Worm (Caenorhabditis elegans): ENCODE data around the gene T07D4.5.

T07D4.5 gene

ce11 chrII:8884262-8884949 lies at the start of gene T07D4.5, which contains the start of gene ddx-19:
Gene T07D4.5 (minus strand): TSS chrII:8884332.
Gene ddx-19 (plus strand): TSS chrII:8884899.
- peak; percentile 62 for TF ChIP-seq dpl-1 (GFP tag; optimal IDR thresholded peaks at IDR 0.05)
- peak; percentile 75 for TF ChIP-seq mes-2 (tag; optimal IDR thresholded peaks at IDR 0.05; ENCODE audit: poor library complexity, severe bottlenecking)
- no peak for TF ChIP-seq hmg-1.1 (GFP tag; IDR thresholded peaks at IDR 0.05)
- no peak for TF ChIP-seq madf-9 (GFP tag; conservative IDR thresholded peaks at IDR 0.05)
- TF ChIP-seq unc-39 (tag; optimal IDR thresholded peaks at IDR 0.05): no peak
- no peak for TF ChIP-seq gei-8 (GFP tag; optimal IDR thresholded peaks at IDR 0.05)
- no peak for TF ChIP-seq daf-16 (GFP tag; optimal IDR thresholded peaks at IDR 0.05)
- TF ChIP-seq daf-16 (tag; optimal IDR thresholded peaks at IDR 0.05): peak; percentile 41
- TF ChIP-seq duxl-1 (tag; optimal IDR thresholded peaks at IDR 0.05; ENCODE audit: poor library complexity): no peak
- no peak for TF ChIP-seq F49E8.2 (tag; optimal IDR thresholded peaks at IDR 0.05; ENCODE audit: borderline replicate concordance)
- TF ChIP-seq nhr-77 (tag; optimal IDR thresholded peaks at IDR 0.05): peak; percentile 1
- TF ChIP-seq aha-1 (tag): peak; percentile 72
- TF ChIP-seq hlh-30 (tag; optimal IDR thresholded peaks at IDR 0.05; ENCODE audit: insufficient read depth): no peak
- peak; percentile 71 for TF ChIP-seq dve-1 (tag; optimal IDR thresholded peaks at IDR 0.05; ENCODE audit: insufficient read depth)
- no peak for TF ChIP-seq dmd-9 (GFP tag; IDR thresholded peaks at IDR 0.05)
- no peak for TF ChIP-seq pha-4 (GFP tag; IDR thresholded peaks at IDR 0.05)
- peak; percentile 61 for TF ChIP-seq pha-4 (tag; optimal IDR thresholded peaks at IDR 0.05)
- TF ChIP-seq zfp-2 (tag; optimal IDR thresholded peaks at IDR 0.05): no peak
- TF ChIP-seq ZK337.2 (GFP tag; IDR thresholded peaks at IDR 0.05): no peak
- no peak for TF ChIP-seq lim-7 (GFP tag; IDR thresholded peaks at IDR 0.05)
- no peak for TF ChIP-seq aly-2 (tag; optimal IDR thresholded peaks at IDR 0.05)
- no peak for TF ChIP-seq ceh-44 (GFP tag; IDR thresholded peaks at IDR 0.05)
- no peak for TF ChIP-seq mep-1 (tag; optimal IDR thresholded peaks at IDR 0.05)
- peak; percentile 75 to 98 for TF ChIP-seq lsy-2 (tag; optimal IDR thresholded peaks at IDR 0.05)
- no peak for TF ChIP-seq sdz-12 (GFP tag; optimal IDR thresholded peaks at IDR 0.05)
- peak; percentile 34 for TF ChIP-seq rbr-2 (tag; optimal IDR thresholded peaks at IDR 0.05)

ce11 chrII:8932392-8932791 lies 48.3 kb upstream of the T07D4.5 start:
- TF ChIP-seq hmg-1.1 (GFP tag; IDR thresholded peaks at IDR 0.05) (no peak), set-16 (GFP tag; IDR thresholded peaks at IDR 0.05) (peak; percentile 48), aha-1 (tag) (peak; percentile 88)

- TF ChIP-seq lsy-2 (tag; optimal IDR thresholded peaks at IDR 0.05) (peak; percentile 0 to 28), ces-1 (GFP tag; optimal IDR thresholded peaks at IDR 0.05) (no peak), egl-27 (tag; optimal IDR thresholded peaks at IDR 0.05) (no peak), ZK546.5 (tag; optimal IDR thresholded peaks at IDR 0.05) (no peak), mep-1 (tag; optimal IDR thresholded peaks at IDR 0.05) (no peak), zip-11 (GFP tag; IDR thresholded peaks at IDR 0.05) (no peak), tag-97 (GFP tag; IDR thresholded peaks at IDR 0.05) (no peak), hlh-30 (tag; optimal IDR thresholded peaks at IDR 0.05; ENCODE audit: insufficient read depth) (peak; percentile 76), spr-1 (tag; optimal IDR thresholded peaks at IDR 0.05) (peak; percentile 4), nhr-41 (GFP tag; IDR thresholded peaks at IDR 0.05) (no peak), set-16 (GFP tag; IDR thresholded peaks at IDR 0.05) (no peak), R02D3.7 (tag; optimal IDR thresholded peaks at IDR 0.05) (no peak), unc-130 (GFP tag; optimal IDR thresholded peaks at IDR 0.05) (no peak), rbr-2 (tag; optimal IDR thresholded peaks at IDR 0.05) (peak; percentile 35), zip-2 (tag; optimal IDR thresholded peaks at IDR 0.05) (no peak), nhr-111 (GFP tag; optimal IDR thresholded peaks at IDR 0.05) (no peak), unc-62 (GFP tag; optimal IDR thresholded peaks at IDR 0.05 in 1 of 2) (peak in 1 of 2 experiments; percentile 82), unc-62 (tag; optimal IDR thresholded peaks at IDR 0.05) (no peak), nhr-102 (tag; optimal IDR thresholded peaks at IDR 0.05) (no peak), nhr-10 (tag; optimal IDR thresholded peaks at IDR 0.05) (no peak), hif-1 (tag; optimal IDR thresholded peaks at IDR 0.05) (peak; percentile 13 to 99), Y48G9A.11 (GFP tag; IDR thresholded peaks at IDR 0.05) (no peak), F49E8.2 (tag; optimal IDR thresholded peaks at IDR 0.05; ENCODE audit: borderline replicate concordance) (no peak), pha-4 (GFP tag; IDR thresholded peaks at IDR 0.05) (0 out of 2 replicates have a peak, but pooled peaks have one; percentile 34), pha-4 (tag; optimal IDR thresholded peaks at IDR 0.05) (no peak), spr-3 (GFP tag; optimal IDR thresholded peaks at IDR 0.05) (no peak)
Observed at ce11 chrII:8931405-8932149, 47.4 kb upstream of the T07D4.5 start.
